Fruit fly (Drosophila melanogaster) whole organism, embryonic: Measurements from ENCODE around the gene NdufV3.

Source experiments
- Ada2b ChIP-seq: fragments of 200-800 bp; sonication (Bioruptor generic); IDR thresholded peaks from 2 replicates; pipeline ENCODE4 v1.3.6; 2022; ENCODE audit warnings: missing biosample characterization, missing genetic modification characterization
- CG10267 ChIP-seq: fragments of 200-800 bp; sonication (Bioruptor generic); optimal IDR thresholded peaks from 2 replicates; lab custom pipeline; 2018; ENCODE audit warnings: missing biosample characterization, mild to moderate bottlenecking, missing genetic modification characterization, moderate library complexity
- CG14860 ChIP-seq: fragments of 200-800 bp; sonication (Bioruptor generic); IDR thresholded peaks from 3 replicates; pipeline ENCODE4 v1.3.6; 2022; ENCODE audit warnings: missing biosample characterization, missing genetic modification characterization; ENCODE audit not compliant: partially characterized antibody
- CG14965 ChIP-seq: fragments of 200-800 bp; sonication (Bioruptor generic); optimal IDR thresholded peaks from 2 replicates; lab custom pipeline; 2016; ENCODE audit warnings: missing biosample characterization, missing genetic modification characterization, borderline replicate concordance
- CG15073 ChIP-seq: fragments of 200-800 bp; sonication (Bioruptor generic); optimal IDR thresholded peaks from 2 replicates; lab custom pipeline; 2016; ENCODE audit warnings: missing biosample characterization, missing genetic modification characterization
- CG15514 ChIP-seq: fragments of 200-800 bp; sonication (Bioruptor generic); optimal IDR thresholded peaks from 3 replicates; lab custom pipeline; 2017; ENCODE audit warnings: missing biosample characterization, missing genetic modification characterization, mild to moderate bottlenecking, moderate library complexity, missing genetic modification reagents
- CG17186 ChIP-seq: fragments of 200-800 bp; sonication (Bioruptor generic); optimal IDR thresholded peaks from 3 replicates; lab custom pipeline; 2017; ENCODE audit warnings: missing biosample characterization, missing genetic modification reagents, missing genetic modification characterization
- CG17359 ChIP-seq: fragments of 200-800 bp; sonication (Bioruptor generic); optimal IDR thresholded peaks from 3 replicates; lab custom pipeline; 2018; ENCODE audit warnings: missing biosample characterization, mild to moderate bottlenecking, missing genetic modification characterization, moderate library complexity
- CG18599 ChIP-seq: fragments of 200-800 bp; sonication (Bioruptor generic); optimal IDR thresholded peaks from 3 replicates; lab custom pipeline; 2017; ENCODE audit warnings: missing biosample characterization, missing genetic modification characterization, mild to moderate bottlenecking, moderate library complexity, missing genetic modification reagents
- CG2116 ChIP-seq: fragments of 200-800 bp; sonication (Bioruptor generic); optimal IDR thresholded peaks from 3 replicates; lab custom pipeline; 2018; ENCODE audit warnings: missing biosample characterization, mild to moderate bottlenecking, missing genetic modification characterization
- CG30020 ChIP-seq: fragments of 200-800 bp; optimal IDR thresholded peaks from 2 replicates; lab custom pipeline; 2019; ENCODE audit warnings: missing biosample characterization, mild to moderate bottlenecking, missing genetic modification characterization, moderate library complexity
- CG32767 ChIP-seq: fragments of 200-800 bp; sonication (Bioruptor generic); IDR thresholded peaks from 2 replicates; pipeline ENCODE4 v1.3.6; 2022; ENCODE audit warnings: missing biosample characterization, missing genetic modification characterization
- CG34422 ChIP-seq: fragments of 200-800 bp; sonication (Bioruptor generic); IDR thresholded peaks from 3 replicates; pipeline ENCODE4 v1.3.6; 2022; ENCODE audit warnings: missing biosample characterization, missing genetic modification characterization
- CG4328 ChIP-seq: fragments of 200-800 bp; sonication (Bioruptor generic); optimal IDR thresholded peaks from 3 replicates; lab custom pipeline; 2017; ENCODE audit warnings: missing biosample characterization, missing genetic modification reagents, missing genetic modification characterization
- CG4820 ChIP-seq: fragments of 200-800 bp; sonication (Bioruptor generic); optimal IDR thresholded peaks from 3 replicates; lab custom pipeline; 2016; ENCODE audit warnings: missing biosample characterization, missing genetic modification characterization
- CG6175 ChIP-seq: fragments of 200-800 bp; sonication (Bioruptor generic); IDR thresholded peaks from 3 replicates; pipeline ENCODE4 v1.3.6; 2022; ENCODE audit warnings: missing biosample characterization, missing genetic modification characterization
- CG6683 ChIP-seq: fragments of 200-800 bp; sonication (Bioruptor generic); optimal IDR thresholded peaks from 2 replicates; lab custom pipeline; 2017; ENCODE audit warnings: missing biosample characterization, mild to moderate bottlenecking, missing genetic modification characterization, missing genetic modification reagents
- CG7928 ChIP-seq: fragments of 200-800 bp; sonication (Bioruptor generic); optimal IDR thresholded peaks from 2 replicates; lab custom pipeline; 2017; ENCODE audit warnings: missing biosample characterization, mild to moderate bottlenecking, missing genetic modification characterization
- CG8944 ChIP-seq: fragments of 200-800 bp; sonication (Bioruptor generic); optimal IDR thresholded peaks from 3 replicates; lab custom pipeline; 2016; ENCODE audit warnings: missing biosample characterization, missing genetic modification characterization
- CG9797 ChIP-seq: fragments of 200-800 bp; sonication (Bioruptor generic); optimal IDR thresholded peaks from 3 replicates; lab custom pipeline; 2018; ENCODE audit warnings: missing biosample characterization, mild to moderate bottlenecking, missing genetic modification characterization
- CG9876 ChIP-seq: fragments of 200-800 bp; sonication (Bioruptor generic); optimal IDR thresholded peaks from 2 replicates; lab custom pipeline; 2016; ENCODE audit warnings: missing biosample characterization, missing genetic modification characterization
- Deaf1 ChIP-seq: fragments of 200-800 bp; optimal IDR thresholded peaks from 3 replicates; lab custom pipeline; 2019; ENCODE audit warnings: missing biosample characterization, mild to moderate bottlenecking, missing genetic modification characterization, moderate library complexity
- Doc3 ChIP-seq: fragments of 200-800 bp; sonication (Bioruptor generic); IDR thresholded peaks from 3 replicates; pipeline ENCODE4 v1.3.6; 2022; ENCODE audit warnings: missing biosample characterization, missing genetic modification characterization; ENCODE audit not compliant: partially characterized antibody
- Eip74EF ChIP-seq, 2 experiments: fragments of 200-800 bp in 1 of 2; fragments of >200 bp in 1 of 2; sonication (Bioruptor generic) in 1 of 2; optimal IDR thresholded peaks; 2 replicates each; lab custom pipeline; 2017 to 2019; ENCODE audit warnings: missing biosample characterization in 2 of 2, missing genetic modification characterization in 2 of 2, mild to moderate bottlenecking in 1 of 2, moderate library complexity in 1 of 2
- HHEX ChIP-seq: fragments of 200-800 bp; sonication (Bioruptor generic); optimal IDR thresholded peaks from 3 replicates; lab custom pipeline; 2017; ENCODE audit warnings: missing biosample characterization, mild to moderate bottlenecking, missing genetic modification characterization, missing genetic modification reagents
- Hr39 ChIP-seq: fragments of >200 bp; optimal IDR thresholded peaks from 2 replicates; lab custom pipeline; 2017
- Nf-YA ChIP-seq: fragments of 200-800 bp; sonication (Bioruptor generic); IDR thresholded peaks from 2 replicates; pipeline ENCODE4 v1.3.6; 2022; ENCODE audit warnings: missing biosample characterization, missing genetic modification characterization
- Sry-δ ChIP-seq: fragments of 200-800 bp; sonication (Bioruptor generic); optimal IDR thresholded peaks from 2 replicates; lab custom pipeline; 2016; ENCODE audit warnings: missing biosample characterization, missing genetic modification characterization
- chinmo ChIP-seq: fragments of 200-800 bp; sonication (Bioruptor generic); IDR thresholded peaks from 4 replicates; pipeline ENCODE4 v1.3.6; 2022; ENCODE audit warnings: missing biosample characterization, missing genetic modification characterization; ENCODE audit not compliant: partially characterized antibody
- chm ChIP-seq: fragments of 200-800 bp; sonication (Bioruptor generic); IDR thresholded peaks from 2 replicates; pipeline ENCODE4 v1.3.6; 2022; ENCODE audit warnings: missing biosample characterization, missing genetic modification characterization
- crc ChIP-seq: fragments of 200-800 bp; sonication (Bioruptor generic); optimal IDR thresholded peaks from 2 replicates; lab custom pipeline; 2016; ENCODE audit warnings: missing biosample characterization, missing genetic modification characterization
- crol ChIP-seq: fragments of 200-800 bp; sonication (Bioruptor generic); IDR thresholded peaks from 2 replicates; pipeline ENCODE4 v1.3.6; 2022; ENCODE audit warnings: missing biosample characterization, missing genetic modification characterization
- dati ChIP-seq: fragments of 200-800 bp; sonication (Bioruptor generic); IDR thresholded peaks from 2 replicates; pipeline ENCODE4 v1.3.6; 2022; ENCODE audit warnings: missing biosample characterization, missing genetic modification characterization
- dimm ChIP-seq: fragments of 200-800 bp; sonication (Bioruptor generic); IDR thresholded peaks from 2 replicates; pipeline ENCODE4 v1.3.6; 2022; ENCODE audit warnings: missing biosample characterization, missing genetic modification characterization
- disco-r ChIP-seq: fragments of 200-800 bp; sonication (Bioruptor generic); optimal IDR thresholded peaks from 2 replicates; lab custom pipeline; 2016; ENCODE audit warnings: missing biosample characterization, missing genetic modification characterization
- gce ChIP-seq: fragments of 200-800 bp; sonication (Bioruptor generic); IDR thresholded peaks from 3 replicates; pipeline ENCODE4 v1.3.6; 2022; ENCODE audit warnings: missing biosample characterization, missing genetic modification characterization
- gsb ChIP-seq: fragments of 200-800 bp; sonication (Bioruptor generic); IDR thresholded peaks from 2 replicates; pipeline ENCODE4 v1.3.6; 2022; ENCODE audit warnings: missing biosample characterization, missing genetic modification characterization
- h ChIP-seq: fragments of >200 bp; optimal IDR thresholded peaks from 2 replicates; lab custom pipeline; 2017
- hth ChIP-seq: fragments of >200 bp; optimal IDR thresholded peaks from 2 replicates; lab custom pipeline; 2017; ENCODE audit warnings: inconsistent platforms
- kni ChIP-seq: fragments of 200-800 bp; sonication (Bioruptor generic); optimal IDR thresholded peaks from 3 replicates; lab custom pipeline; 2017; ENCODE audit warnings: mild to moderate bottlenecking, missing biosample characterization, missing genetic modification reagents, missing genetic modification characterization
- nmo ChIP-seq: fragments of 200-800 bp; sonication (Bioruptor generic); optimal IDR thresholded peaks from 2 replicates; lab custom pipeline; 2018; ENCODE audit warnings: missing biosample characterization, mild to moderate bottlenecking, missing genetic modification characterization, moderate library complexity
- org-1 ChIP-seq: fragments of 200-800 bp; sonication (Bioruptor generic); optimal IDR thresholded peaks from 2 replicates; lab custom pipeline; 2017; ENCODE audit warnings: missing biosample characterization, missing genetic modification characterization
- sd ChIP-seq: fragments of 200-800 bp; sonication (Bioruptor generic); optimal IDR thresholded peaks from 3 replicates; lab custom pipeline; 2018; ENCODE audit warnings: missing biosample characterization, mild to moderate bottlenecking, missing genetic modification characterization, moderate library complexity
- so ChIP-seq: fragments of 200-800 bp; sonication (Bioruptor generic); IDR thresholded peaks from 3 replicates; pipeline ENCODE4 v1.3.6; 2022; ENCODE audit warnings: missing biosample characterization, missing genetic modification characterization
- sr ChIP-seq: fragments of 200-800 bp; sonication (Bioruptor generic); IDR thresholded peaks from 3 replicates; pipeline ENCODE4 v1.3.6; 2022; ENCODE audit warnings: missing biosample characterization, missing genetic modification characterization
- stwl ChIP-seq: fragments of 200-800 bp; sonication (Bioruptor generic); optimal IDR thresholded peaks from 3 replicates; lab custom pipeline; 2018; ENCODE audit warnings: missing biosample characterization, mild to moderate bottlenecking, missing genetic modification characterization, moderate library complexity
- toy ChIP-seq: fragments of 200-800 bp; sonication (Bioruptor generic); IDR thresholded peaks from 2 replicates; pipeline ENCODE4 v1.3.6; 2022; ENCODE audit warnings: missing biosample characterization, missing genetic modification characterization
- vnd ChIP-seq: fragments of 200-800 bp; sonication (Bioruptor generic); IDR thresholded peaks from 3 replicates; pipeline ENCODE4 v1.3.6; 2022; ENCODE audit warnings: missing biosample characterization, missing genetic modification characterization; ENCODE audit not compliant: partially characterized antibody
- yki ChIP-seq: fragments of >200 bp; optimal IDR thresholded peaks from 3 replicates; lab custom pipeline; 2018

NdufV3 gene

DNA sequence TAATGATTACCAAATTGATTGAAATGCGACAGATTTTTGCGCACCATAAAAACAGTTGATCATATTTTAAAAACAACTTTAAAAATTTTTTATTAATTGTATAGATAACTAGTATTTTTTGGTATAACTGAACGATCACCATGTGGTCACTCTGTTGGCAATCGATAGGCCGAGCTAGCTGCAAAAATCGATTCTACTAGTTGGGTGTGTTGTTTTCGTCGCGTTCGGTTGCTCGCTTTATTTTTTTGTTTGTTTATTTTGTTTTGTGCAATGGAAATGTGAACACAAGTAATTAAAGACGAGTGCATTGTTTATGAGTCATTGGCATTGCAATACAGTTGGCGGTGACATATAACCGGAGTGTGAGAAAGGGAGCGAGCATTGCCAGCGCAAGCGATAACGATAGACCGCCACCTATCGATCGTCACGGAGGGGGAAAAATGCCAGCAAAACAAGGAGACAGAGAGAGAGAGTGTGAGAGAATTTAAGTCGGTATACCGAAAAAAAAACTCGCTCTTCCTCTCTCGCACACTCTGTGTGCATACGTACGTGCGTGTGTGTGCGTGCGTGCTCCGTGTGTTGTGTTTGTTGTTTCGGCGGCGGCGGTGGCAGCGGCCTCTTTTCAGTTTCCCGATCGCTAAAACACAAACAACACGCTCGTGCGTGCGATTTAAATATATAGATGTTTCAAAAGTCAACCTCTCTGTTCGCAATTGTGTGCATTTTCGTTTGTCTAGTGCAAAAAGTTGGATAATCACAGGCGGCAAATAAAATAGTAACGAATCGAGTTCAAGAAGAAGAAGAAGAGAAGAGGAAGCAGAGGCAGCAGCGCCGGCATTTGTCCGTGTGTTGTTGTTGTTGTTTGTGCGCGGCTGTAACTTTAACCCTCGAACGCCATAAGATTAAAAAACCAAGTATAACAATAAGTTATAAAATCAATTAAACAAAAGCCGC is 40.0 kb downstream of the NdufV3 start (continued):
- TF ChIP-seq CG17186 (GFP tag; lab: Kevin White, UChicago) (peak; percentile 6), crol (GFP tag; lab: Robert Waterston, UW) (0 out of 2 replicates have a peak, but pooled peaks have one; percentile 37), nmo (no peak), CG18599 (peak; percentile 14), CG14965 (GFP tag; lab: Kevin White, UChicago) (no peak), gsb (GFP tag; lab: Robert Waterston, UW) (no peak), CG8944 (GFP tag; lab: Kevin White, UChicago) (no peak), h (lab: Kevin White, UChicago) (no peak), CG15073 (no peak), CG6175 (GFP tag; lab: Robert Waterston, UW) (no peak; the same call in 2 of the 3 replicates), Doc3 (GFP tag; lab: Robert Waterston, UW) (peak; percentile 69), chm (GFP tag; lab: Robert Waterston, UW) (no peak), CG32767 (GFP tag; lab: Robert Waterston, UW) (peak; percentile 84), org-1 (GFP tag; lab: Kevin White, UChicago) (no peak), Nf-YA (no peak), stwl (tag; lab: Kevin White, UChicago) (peak; percentile 70), crc (GFP tag; lab: Kevin White, UChicago) (no peak), CG10267 (peak; percentile 17), disco-r (GFP tag; lab: Kevin White, UChicago) (no peak), CG9797 (GFP tag; lab: Kevin White, UChicago) (peak; percentile 65), CG7928 (GFP tag; lab: Kevin White, UChicago) (no peak), yki (lab: Kevin White, UChicago) (peak; percentile 76), CG34422 (GFP tag; lab: Robert Waterston, UW) (peak; percentile 43; the same call in 1 of the 3 replicates), CG6683 (GFP tag; lab: Kevin White, UChicago) (no peak), CG14860 (GFP tag; lab: Robert Waterston, UW) (peak; percentile 83), CG4328 (GFP tag; lab: Kevin White, UChicago) (no peak), toy (no peak), sd (peak; percentile 12), HHEX (peak; percentile 3), vnd (GFP tag; lab: Robert Waterston, UW) (peak; percentile 68; the same call in 2 of the 3 replicates), Deaf1 (tag; lab: Kevin White, UChicago) (peak; percentile 44), so (GFP tag; lab: Robert Waterston, UW) (0 out of 3 replicates have a peak, but pooled peaks have one; percentile 30), dimm (GFP tag; lab: Robert Waterston, UW) (no peak), hth (lab: Kevin White, UChicago) (no peak), Eip74EF (GFP tag; optimal IDR thresholded peaks at IDR 0.05; lab: Kevin White, UChicago) (peak in 1 of 2 experiments; percentile 45), Hr39 (lab: Kevin White, UChicago) (peak; percentile 58), gce (GFP tag; lab: Robert Waterston, UW) (no peak), CG15514 (GFP tag; lab: Kevin White, UChicago) (peak; percentile 16), Ada2b (GFP tag; lab: Robert Waterston, UW) (no peak), Sry-δ (GFP tag; lab: Kevin White, UChicago) (peak; percentile 43), CG17359 (tag; lab: Kevin White, UChicago) (peak; percentile 2), sr (GFP tag; lab: Robert Waterston, UW) (no peak), chinmo (GFP tag; lab: Robert Waterston, UW) (peak; percentile 65; the same call in 3 of the 4 replicates), CG9876 (GFP tag; lab: Kevin White, UChicago) (no peak), CG4820 (GFP tag; lab: Kevin White, UChicago) (no peak), dati (GFP tag; lab: Robert Waterston, UW) (no peak), kni (GFP tag; lab: Kevin White, UChicago) (peak; percentile 23), CG30020 (tag; lab: Kevin White, UChicago) (peak; percentile 28), CG2116 (GFP tag; lab: Kevin White, UChicago) (peak; percentile 56)
